Worm (Caenorhabditis elegans) whole organism, young adult: ENCODE data around the gene nprt-1.

Source experiments
- B0336.3 ChIP-seq: fragments of 200-800 bp; sonication (Bioruptor generic); IDR thresholded peaks from 2 replicates; pipeline ENCODE4 v1.3.6; 2022; ENCODE audit warnings: missing genetic modification characterization, missing compliant biosample characterization
- D2030.7 ChIP-seq: fragments of 200-800 bp; sonication (Bioruptor generic); IDR thresholded peaks from 2 replicates; pipeline ENCODE4 v1.3.6; 2022; ENCODE audit warnings: missing genetic modification reagents, missing genetic modification characterization, missing compliant biosample characterization
- F10E7.11 ChIP-seq: sonication (generic microtip); optimal IDR thresholded peaks from 2 replicates; lab custom pipeline; 2017; ENCODE audit warnings: mild to moderate bottlenecking, missing genetic modification characterization, moderate library complexity, missing compliant biosample characterization
- F23B12.7 ChIP-seq: sonication (generic microtip); optimal IDR thresholded peaks from 2 replicates; lab custom pipeline; 2017; ENCODE audit warnings: missing genetic modification characterization, mild to moderate bottlenecking, missing compliant biosample characterization, antibody characterized with exemption, moderate library complexity; ENCODE audit not compliant: insufficient read depth
- F52B5.7 ChIP-seq: sonication (generic microtip); optimal IDR thresholded peaks from 2 replicates; lab custom pipeline; 2016; ENCODE audit warnings: mild to moderate bottlenecking, missing genetic modification characterization, missing compliant biosample characterization
- K11D2.4 ChIP-seq: fragments of 200-800 bp; sonication (Bioruptor generic); IDR thresholded peaks from 2 replicates; pipeline ENCODE4 v1.3.6; 2022; ENCODE audit warnings: missing genetic modification reagents, missing genetic modification characterization, missing compliant biosample characterization
- T26A5.8 ChIP-seq: sonication (generic microtip); optimal IDR thresholded peaks from 2 replicates; lab custom pipeline; 2016; ENCODE audit warnings: missing genetic modification characterization, missing compliant biosample characterization
- Y67H2A.10 ChIP-seq: fragments of 200-800 bp; sonication (Bioruptor generic); conservative IDR thresholded peaks from 2 replicates; pipeline ENCODE4 v1.3.6; 2022; ENCODE audit warnings: missing genetic modification reagents, missing genetic modification characterization, missing compliant biosample characterization
- Y79H2A.3 ChIP-seq: fragments of 200-800 bp; sonication (Bioruptor generic); conservative IDR thresholded peaks from 2 replicates; pipeline ENCODE4 v1.3.6; 2022; ENCODE audit warnings: missing genetic modification reagents, missing genetic modification characterization, missing compliant biosample characterization
- Y95B8A.8 ChIP-seq: fragments of 200-800 bp; sonication (Bioruptor generic); IDR thresholded peaks from 2 replicates; pipeline ENCODE4 v1.3.6; 2022; ENCODE audit warnings: missing genetic modification reagents, missing genetic modification characterization, missing compliant biosample characterization
- ZK185.1 ChIP-seq: sonication (generic microtip); optimal IDR thresholded peaks from 2 replicates; lab custom pipeline; 2016; ENCODE audit warnings: mild to moderate bottlenecking, missing genetic modification characterization, missing compliant biosample characterization; ENCODE audit not compliant: poor library complexity, severe bottlenecking
- ama-1 ChIP-seq, 3 experiments: fragments of 150-350 bp in 1 of 3; sonication (generic microtip) in 2 of 3; optimal IDR thresholded peaks; 2 replicates each; lab custom pipeline; 2014 to 2018; ENCODE audit warnings: missing biosample characterization in 2 of 3, missing genetic modification characterization in 2 of 3, missing genetic modification reagents in 2 of 3
- athp-1 ChIP-seq: sonication (generic microtip); optimal IDR thresholded peaks from 2 replicates; lab custom pipeline; 2017; ENCODE audit warnings: mild to moderate bottlenecking, missing genetic modification characterization, missing compliant biosample characterization
- attf-6 ChIP-seq: fragments of 200-800 bp; sonication (Bioruptor generic); IDR thresholded peaks from 2 replicates; pipeline ENCODE4 v1.3.6; 2022; ENCODE audit warnings: missing genetic modification reagents, missing genetic modification characterization, missing compliant biosample characterization
- ceh-40 ChIP-seq: fragments of 200-800 bp; sonication (Bioruptor generic); IDR thresholded peaks from 2 replicates; pipeline ENCODE4 v1.3.6; 2022; ENCODE audit warnings: missing genetic modification characterization, missing compliant biosample characterization
- ceh-58 ChIP-seq: fragments of 200-800 bp; sonication (Bioruptor generic); IDR thresholded peaks from 2 replicates; pipeline ENCODE4 v1.3.6; 2022; ENCODE audit warnings: missing genetic modification characterization, missing compliant biosample characterization
- ceh-91 ChIP-seq: fragments of 200-800 bp; sonication (Bioruptor generic); IDR thresholded peaks from 2 replicates; pipeline ENCODE4 v1.3.6; 2022; ENCODE audit warnings: missing genetic modification reagents, missing genetic modification characterization, missing compliant biosample characterization
- die-1 ChIP-seq: sonication (generic microtip); optimal IDR thresholded peaks from 2 replicates; lab custom pipeline; 2016; ENCODE audit warnings: missing genotype, mild to moderate bottlenecking, missing genetic modification characterization, missing compliant biosample characterization
- dpl-1 ChIP-seq: fragments of 150-350 bp; optimal IDR thresholded peaks from 2 replicates; lab custom pipeline; 2014; ENCODE audit warnings: missing biosample characterization, missing genetic modification reagents, missing genetic modification characterization
- efl-1 ChIP-seq: fragments of 150-350 bp; optimal IDR thresholded peaks from 2 replicates; lab custom pipeline; 2014; ENCODE audit warnings: missing biosample characterization, missing genetic modification reagents, missing genetic modification characterization
- egl-44 ChIP-seq: fragments of 200-800 bp; sonication (Bioruptor generic); IDR thresholded peaks from 2 replicates; pipeline ENCODE4 v1.3.6; 2022; ENCODE audit warnings: missing genetic modification reagents, missing genetic modification characterization, missing compliant biosample characterization
- ekl-4 ChIP-seq: fragments of 200-800 bp; sonication (Bioruptor generic); IDR thresholded peaks from 2 replicates; pipeline ENCODE4 v1.3.6; 2022; ENCODE audit warnings: missing genetic modification reagents, missing genetic modification characterization, missing compliant biosample characterization
- hlh-12 ChIP-seq: sonication (generic microtip); optimal IDR thresholded peaks from 2 replicates; lab custom pipeline; 2016; ENCODE audit warnings: missing genetic modification characterization, missing compliant biosample characterization
- let-607 ChIP-seq, 2 experiments: fragments of 200-800 bp in 1 of 2; sonication (Bioruptor generic) in 1 of 2; sonication (generic microtip) in 1 of 2; optimal IDR thresholded peaks; 2 replicates each; lab custom pipeline; 2016 to 2018; ENCODE audit warnings: mild to moderate bottlenecking in 2 of 2, missing compliant biosample characterization in 2 of 2, missing genetic modification characterization in 2 of 2, moderate library complexity in 2 of 2, missing genotype in 1 of 2
- lin-35 ChIP-seq, 3 experiments: fragments of 150-350 bp in 2 of 3; sonication (generic microtip) in 1 of 3; optimal IDR thresholded peaks; 2 replicates each; lab custom pipeline; 2014 to 2018; ENCODE audit warnings: missing biosample characterization in 3 of 3, missing genetic modification characterization in 3 of 3, missing genetic modification reagents in 3 of 3
- lin-54 ChIP-seq: fragments of 200-800 bp; sonication (Bioruptor generic); optimal IDR thresholded peaks from 2 replicates; lab custom pipeline; 2018; ENCODE audit warnings: mild to moderate bottlenecking, missing genetic modification characterization, missing compliant biosample characterization
- lsy-27 ChIP-seq: sonication (generic microtip); optimal IDR thresholded peaks from 2 replicates; lab custom pipeline; 2017; ENCODE audit warnings: missing genetic modification characterization, mild to moderate bottlenecking, missing compliant biosample characterization, antibody characterized with exemption, missing genotype, borderline replicate concordance; ENCODE audit not compliant: insufficient read depth
- mcd-1 ChIP-seq: fragments of 200-800 bp; sonication (Bioruptor generic); IDR thresholded peaks from 2 replicates; pipeline ENCODE4 v1.3.6; 2022; ENCODE audit warnings: missing genetic modification reagents, missing genetic modification characterization, missing compliant biosample characterization
- nfya-1 ChIP-seq: sonication (generic microtip); optimal IDR thresholded peaks from 2 replicates; lab custom pipeline; 2017; ENCODE audit warnings: antibody characterized with exemption, missing compliant biosample characterization, missing genetic modification characterization, borderline replicate concordance; ENCODE audit not compliant: insufficient read depth
- nhr-80 ChIP-seq: sonication (generic microtip); optimal IDR thresholded peaks from 2 replicates; lab custom pipeline; 2016; ENCODE audit warnings: missing genetic modification characterization, missing compliant biosample characterization
- pha-4 ChIP-seq: fragments of 150-350 bp; sonication (generic microtip); optimal IDR thresholded peaks from 2 replicates; lab custom pipeline; 2014; ENCODE audit warnings: missing biosample characterization, missing genetic modification reagents, missing genetic modification characterization
- rpc-1 ChIP-seq, 2 experiments: fragments of 150-350 bp in 1 of 2; sonication (generic microtip) in 1 of 2; optimal IDR thresholded peaks; 2 replicates each; lab custom pipeline; 2014 to 2018; ENCODE audit warnings: missing biosample characterization in 1 of 2, missing genetic modification characterization in 1 of 2, missing genetic modification reagents in 1 of 2, missing genotype in 1 of 2
- sdz-38 ChIP-seq: sonication (generic microtip); optimal IDR thresholded peaks from 2 replicates; lab custom pipeline; 2016; ENCODE audit warnings: missing genotype, missing genetic modification characterization, missing compliant biosample characterization
- snpc-1.3 ChIP-seq: sonication (generic microtip); optimal IDR thresholded peaks from 2 replicates; lab custom pipeline; 2017; ENCODE audit warnings: missing genetic modification characterization, mild to moderate bottlenecking, missing compliant biosample characterization, antibody characterized with exemption, moderate library complexity, missing genotype, missing genetic modification reagents; ENCODE audit not compliant: insufficient read depth
- xnd-1 ChIP-seq: sonication (generic microtip); optimal IDR thresholded peaks from 2 replicates; lab custom pipeline; 2016; ENCODE audit warnings: missing genotype, missing genetic modification reagents, missing genetic modification characterization, missing compliant biosample characterization
- ztf-18 ChIP-seq: sonication (generic microtip); optimal IDR thresholded peaks from 2 replicates; lab custom pipeline; 2016; ENCODE audit warnings: missing genotype, mild to moderate bottlenecking, missing genetic modification characterization, missing compliant biosample characterization

nprt-1 gene

ce11 chrIV:2914545-2914944 lies 24.3 kb upstream of the nprt-1 start (continued):
- TF ChIP-seq ZK185.1 (tag; lab: Kevin White, UChicago): no peak
- TF ChIP-seq egl-44: no peak
- TF ChIP-seq nhr-80: no peak
- no peak for TF ChIP-seq K11D2.4 (GFP tag; lab: Robert Waterston, UW)
- TF ChIP-seq lsy-27 (tag; lab: Kevin White, UChicago): no peak
- TF ChIP-seq Y67H2A.10 (GFP tag; lab: Robert Waterston, UW): no peak
- TF ChIP-seq Y95B8A.8 (GFP tag; lab: Robert Waterston, UW): no peak
- peak; percentile 19 for TF ChIP-seq ztf-18
- TF ChIP-seq efl-1 (GFP tag; lab: Kevin White, UChicago): peak; percentile 80
- no peak for TF ChIP-seq athp-1 (tag; lab: Kevin White, UChicago)
- TF ChIP-seq ekl-4 (GFP tag; lab: Robert Waterston, UW): no peak
- peak; percentile 50; the same call in 1 of the 2 replicates for TF ChIP-seq mcd-1 (GFP tag; lab: Robert Waterston, UW)
- no peak for TF ChIP-seq sdz-38 (tag; lab: Kevin White, UChicago)
- TF ChIP-seq F52B5.7: no peak
- no peak for TF ChIP-seq hlh-12 (tag; lab: Kevin White, UChicago)
- TF ChIP-seq nfya-1 (tag; lab: Kevin White, UChicago): no peak
- TF ChIP-seq xnd-1: peak; percentile 75
- TF ChIP-seq dpl-1 (GFP tag; lab: Kevin White, UChicago): peak; percentile 59
- no peak for TF ChIP-seq ceh-40 (GFP tag; lab: Robert Waterston, UW)
- TF ChIP-seq die-1 (tag; lab: Kevin White, UChicago): no peak
- no peak for TF ChIP-seq Y79H2A.3
- TF ChIP-seq lin-35 (GFP tag; optimal IDR thresholded peaks at IDR 0.05; lab: Kevin White, UChicago): no peak
- TF ChIP-seq ceh-58 (GFP tag; lab: Robert Waterston, UW): no peak
- TF ChIP-seq T26A5.8 (tag; lab: Kevin White, UChicago): no peak
- TF ChIP-seq let-607 (tag; optimal IDR thresholded peaks at IDR 0.05; lab: Kevin White, UChicago): no peak
- TF ChIP-seq attf-6 (GFP tag; lab: Robert Waterston, UW): no peak
- no peak for TF ChIP-seq pha-4
- no peak for TF ChIP-seq F10E7.11
- peak; percentile 53; the same call in 1 of the 2 replicates for TF ChIP-seq ceh-91 (GFP tag; lab: Robert Waterston, UW)
- no peak for TF ChIP-seq B0336.3 (GFP tag; lab: Robert Waterston, UW)
- no peak for TF ChIP-seq snpc-1.3 (tag; lab: Kevin White, UChicago)
- no peak for TF ChIP-seq F23B12.7 (tag; lab: Kevin White, UChicago)
- TF ChIP-seq rpc-1 (optimal IDR thresholded peaks at IDR 0.05; lab: Kevin White, UChicago): no peak
- TF ChIP-seq rpc-1 (tag; optimal IDR thresholded peaks at IDR 0.05; lab: Kevin White, UChicago): no peak
- TF ChIP-seq ama-1 (optimal IDR thresholded peaks at IDR 0.05; lab: Kevin White, UChicago): no peak
- TF ChIP-seq ama-1 (GFP tag; optimal IDR thresholded peaks at IDR 0.05; lab: Kevin White, UChicago): no peak

- TF ChIP-seq mcd-1 (GFP tag; lab: Robert Waterston, UW) (peak; percentile 89), lin-54 (GFP tag; lab: Kevin White, UChicago) (peak; percentile 46)
Measured at ce11 chrIV:2901973-2902372, 11.7 kb upstream of the nprt-1 start.

ce11 chrIV:2901463-2901862 lies 11.2 kb upstream of the nprt-1 start:
- TF ChIP-seq D2030.7 (GFP tag; lab: Robert Waterston, UW) (peak; percentile 52; the same call in 1 of the 2 replicates), Y79H2A.3 (peak; percentile 66; the same call in 1 of the 2 replicates), Y95B8A.8 (GFP tag; lab: Robert Waterston, UW) (0 out of 2 replicates have a peak, but pooled peaks have one; percentile 14)
